Fruit fly (Drosophila melanogaster) whole organism, adult: Measurements from ENCODE around the gene TwdlE.

Experiments
- CG12768 ChIP-seq: fragments of 200-800 bp; sonication (Bioruptor generic); optimal IDR thresholded peaks from 2 replicates; lab custom pipeline; 2017; ENCODE audit warnings: missing biosample characterization, missing genetic modification characterization, mild to moderate bottlenecking, moderate library complexity, missing genetic modification reagents
- CG14711 ChIP-seq: fragments of 200-800 bp; sonication (Bioruptor generic); optimal IDR thresholded peaks from 2 replicates; lab custom pipeline; 2018; ENCODE audit warnings: missing biosample characterization, mild to moderate bottlenecking, missing genetic modification characterization, moderate library complexity
- CG1620 ChIP-seq: fragments of 200-800 bp; sonication (Bioruptor generic); optimal IDR thresholded peaks from 2 replicates; lab custom pipeline; 2016; ENCODE audit warnings: missing biosample characterization, missing genetic modification characterization
- CG33017 ChIP-seq: fragments of 200-800 bp; sonication (Bioruptor generic); optimal IDR thresholded peaks from 2 replicates; lab custom pipeline; 2018; ENCODE audit warnings: missing biosample characterization, mild to moderate bottlenecking, missing genetic modification characterization, moderate library complexity
- Mnt ChIP-seq: fragments of 200-800 bp; sonication (Bioruptor generic); optimal IDR thresholded peaks from 2 replicates; lab custom pipeline; 2016; ENCODE audit warnings: missing biosample characterization, mild to moderate bottlenecking, missing genetic modification characterization
- bab1 ChIP-seq: fragments of 200-800 bp; sonication (Bioruptor generic); optimal IDR thresholded peaks from 3 replicates; lab custom pipeline; 2019; ENCODE audit warnings: missing biosample characterization, mild to moderate bottlenecking, missing genetic modification characterization, moderate library complexity
- cic ChIP-seq: fragments of 200-800 bp; sonication (Bioruptor generic); optimal IDR thresholded peaks from 2 replicates; lab custom pipeline; 2017; ENCODE audit warnings: missing biosample characterization, mild to moderate bottlenecking, missing genetic modification characterization, moderate library complexity
- pad ChIP-seq: fragments of 200-800 bp; sonication (Bioruptor generic); optimal IDR thresholded peaks from 3 replicates; lab custom pipeline; 2017; ENCODE audit warnings: missing biosample characterization, missing genetic modification characterization, mild to moderate bottlenecking, moderate library complexity, missing genetic modification reagents

DNA sequence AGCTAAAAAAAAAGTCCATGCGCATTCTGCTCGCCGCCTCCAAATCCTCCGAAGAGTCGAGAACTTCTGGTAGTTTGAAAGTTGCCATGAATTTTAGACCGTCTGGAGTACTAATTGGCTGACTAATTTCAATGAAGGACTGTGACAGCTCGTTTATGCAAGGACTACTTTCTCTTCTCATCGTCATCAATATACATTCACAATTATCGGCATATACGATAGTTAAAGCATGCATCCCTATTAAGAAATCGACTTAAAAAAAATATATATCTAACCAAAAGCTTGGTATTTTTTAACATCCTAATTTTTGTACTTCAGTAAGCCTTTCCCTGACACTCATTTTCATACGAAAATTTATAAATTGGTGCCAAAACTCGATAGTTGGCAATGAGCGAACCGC, 20.5 kb downstream of the TwdlE start, which contains the start of gene CG14537:
- TF ChIP-seq cic (GFP tag; lab: Kevin White, UChicago) (no peak), CG12768 (GFP tag; lab: Kevin White, UChicago) (no peak), bab1 (GFP tag; lab: Kevin White, UChicago) (no peak), CG33017 (tag; lab: Kevin White, UChicago) (no peak), CG1620 (GFP tag; lab: Kevin White, UChicago) (no peak), Mnt (GFP tag; lab: Kevin White, UChicago) (no peak), CG14711 (tag; lab: Kevin White, UChicago) (no peak), pad (no peak)
